Fruit fly (Drosophila melanogaster): Measurements from ENCODE around the gene CG2003.
A peak's percentile ranks its signal among the peaks of the same experiment; 100 is the strongest.

CG2003 gene

dm6 chr3R:31976784-31977183 lies 1.1 kb upstream of the CG2003 start:
- TF ChIP-seq CG15710 (tag; optimal IDR thresholded peaks at IDR 0.05) (no peak), CG8159 (tag; optimal IDR thresholded peaks at IDR 0.05) (no peak), Snoo (tag; optimal IDR thresholded peaks at IDR 0.05) (no peak), D1 (tag; optimal IDR thresholded peaks at IDR 0.05) (no peak), gl (tag; optimal IDR thresholded peaks at IDR 0.05) (no peak), fd96Ca (GFP tag; IDR thresholded peaks at IDR 0.05) (no peak), rn (GFP tag; IDR thresholded peaks at IDR 0.05) (no peak), CG9948 (tag; optimal IDR thresholded peaks at IDR 0.05) (no peak), CG13204 (GFP tag; optimal IDR thresholded peaks at IDR 0.05) (no peak), CG14655 (GFP tag; optimal IDR thresholded peaks at IDR 0.05) (no peak)

- TF ChIP-seq CG8159 (tag; optimal IDR thresholded peaks at IDR 0.05): peak; percentile 7
- no peak for TF ChIP-seq fd96Ca (GFP tag; IDR thresholded peaks at IDR 0.05)
Observed at dm6 chr3R:31978418-31978817, 497 bp downstream of the CG2003 start.

dm6 chr3R:31985603-31986002 lies 7.7 kb downstream of the CG2003 start:
- TF ChIP-seq CG13204 (GFP tag; optimal IDR thresholded peaks at IDR 0.05) (no peak), CG4496 (GFP tag; IDR thresholded peaks at IDR 0.05) (no peak; the same call in 2 of the 3 replicates), CG34367 (tag; optimal IDR thresholded peaks at IDR 0.05) (no peak), CG10348 (GFP tag; IDR thresholded peaks at IDR 0.05) (no peak)

- TF ChIP-seq CG12605 (GFP tag; IDR thresholded peaks at IDR 0.05) (no peak), EcR (GFP tag; optimal IDR thresholded peaks at IDR 0.05) (peak; percentile 57), CG4496 (GFP tag; IDR thresholded peaks at IDR 0.05) (no peak)
Observed at dm6 chr3R:31986775-31987349, 8.9 kb downstream of the CG2003 start.

DNA sequence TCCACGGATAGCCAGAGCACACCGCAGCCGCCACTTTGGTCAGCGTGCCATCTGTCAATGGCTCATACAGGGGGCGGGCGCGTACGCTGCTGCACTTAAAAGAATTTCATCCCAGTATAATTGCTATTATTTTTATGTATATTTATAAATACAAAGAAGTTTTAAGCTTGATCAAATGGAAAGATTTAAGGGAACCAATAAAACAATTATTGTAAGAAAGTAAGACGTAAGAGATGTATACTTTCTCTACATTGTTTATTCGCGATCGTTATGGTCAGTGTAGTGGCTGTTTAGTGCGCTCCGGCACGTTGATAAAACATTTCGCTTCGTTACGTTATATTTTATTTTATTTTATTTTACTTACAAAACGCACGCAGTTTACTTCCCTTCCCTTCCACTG lies 13.9 kb downstream of the CG2003 start:
- peak; percentile 77 for TF ChIP-seq CG15710 (tag; optimal IDR thresholded peaks at IDR 0.05)
- peak; percentile 61 for TF ChIP-seq Snoo (tag; optimal IDR thresholded peaks at IDR 0.05)
- no peak for TF ChIP-seq Ets98B (GFP tag; IDR thresholded peaks at IDR 0.05)
- no peak for TF ChIP-seq D1 (tag; optimal IDR thresholded peaks at IDR 0.05)
- peak; percentile 66 for TF ChIP-seq CG13204 (GFP tag; optimal IDR thresholded peaks at IDR 0.05)
- TF ChIP-seq CG34367 (tag; optimal IDR thresholded peaks at IDR 0.05): peak; percentile 47
- TF ChIP-seq CG8159 (tag; optimal IDR thresholded peaks at IDR 0.05): peak; percentile 76
- peak; percentile 61 for TF ChIP-seq CG9948 (tag; optimal IDR thresholded peaks at IDR 0.05)
- TF ChIP-seq CG4496 (GFP tag; IDR thresholded peaks at IDR 0.05): no peak
- peak; percentile 64 for TF ChIP-seq CG14655 (GFP tag; optimal IDR thresholded peaks at IDR 0.05)
- TF ChIP-seq rn (GFP tag; IDR thresholded peaks at IDR 0.05): no peak
- peak; percentile 23 for TF ChIP-seq EcR (GFP tag; optimal IDR thresholded peaks at IDR 0.05)
- TF ChIP-seq CG8301 (tag; optimal IDR thresholded peaks at IDR 0.05): peak; percentile 31
- TF ChIP-seq Pif1A (GFP tag; optimal IDR thresholded peaks at IDR 0.05): peak; percentile 34
- peak; percentile 64 for TF ChIP-seq CG17806 (tag; optimal IDR thresholded peaks at IDR 0.05)
- peak; percentile 67 for TF ChIP-seq Pif1B (GFP tag; optimal IDR thresholded peaks at IDR 0.05)

DNA sequence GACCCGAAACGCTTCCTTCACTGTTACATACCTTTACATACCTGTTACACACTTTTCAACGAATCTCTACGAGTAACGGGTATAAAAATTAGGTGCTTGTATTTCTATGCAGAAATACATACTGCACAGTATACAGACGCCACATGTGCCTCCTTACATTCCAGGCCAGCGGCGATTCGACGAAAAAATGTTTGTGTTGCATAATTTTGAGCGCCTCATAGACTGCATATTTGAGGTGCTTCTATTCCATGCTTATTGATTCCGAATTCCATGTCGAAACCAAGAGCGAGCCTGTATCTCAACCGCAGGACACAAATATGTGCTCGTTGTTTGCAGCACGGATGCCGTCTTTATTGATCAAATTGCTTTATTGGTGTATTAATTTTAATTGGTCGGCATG lies 28.4 kb downstream of the CG2003 start:
- TF ChIP-seq CG32121 (GFP tag; IDR thresholded peaks at IDR 0.05): no peak
- no peak for TF ChIP-seq CG13204 (GFP tag; optimal IDR thresholded peaks at IDR 0.05)
- no peak for TF ChIP-seq CG17806 (tag; optimal IDR thresholded peaks at IDR 0.05)

DNA sequence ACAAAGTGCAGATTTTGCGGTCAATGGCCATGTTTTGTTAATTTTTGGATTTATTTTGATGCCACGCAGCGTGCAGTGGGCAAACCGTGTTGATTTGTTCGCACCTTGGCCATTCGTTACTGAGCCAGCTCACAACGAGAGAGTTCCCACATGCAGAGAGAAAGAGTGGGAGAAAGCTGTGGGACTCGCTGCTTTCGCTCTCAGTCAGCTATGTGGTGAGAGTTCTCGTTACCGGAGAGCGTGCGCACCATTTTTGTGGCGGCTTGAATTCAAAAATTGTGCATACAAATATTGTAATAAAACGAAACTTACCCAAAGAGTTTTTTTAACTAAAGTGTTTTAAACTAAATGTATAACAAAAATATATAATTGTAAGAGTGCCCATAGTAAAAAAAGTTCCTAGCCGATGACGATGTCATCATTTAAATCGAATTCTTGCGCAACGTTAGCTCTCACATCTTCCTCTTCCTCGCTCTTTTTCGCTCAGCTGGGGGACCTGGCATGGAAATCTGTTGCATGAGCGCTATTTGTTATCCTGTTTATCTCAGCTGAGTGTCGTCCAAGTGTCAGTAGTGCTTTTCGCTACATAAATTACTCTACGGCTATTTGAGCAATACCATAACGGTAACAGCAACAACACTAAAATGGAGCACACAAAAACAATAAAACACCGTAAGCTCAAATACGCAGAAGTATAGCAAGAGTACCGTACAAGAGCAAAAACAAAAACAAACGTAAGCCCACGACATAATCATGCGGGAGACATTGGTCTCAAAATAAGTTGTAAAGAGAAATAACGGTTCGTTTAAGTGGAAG lies 37.7 kb downstream of the CG2003 start, which contains the start of gene heph:
heph (minus strand) TSS at position 121 of the 816 bp plus-strand sequence.
- TF ChIP-seq CG17806 (tag; optimal IDR thresholded peaks at IDR 0.05): no peak

- no peak for TF ChIP-seq CG8301 (tag; optimal IDR thresholded peaks at IDR 0.05)
- TF ChIP-seq CG15710 (tag; optimal IDR thresholded peaks at IDR 0.05): no peak
- TF ChIP-seq EcR (GFP tag; optimal IDR thresholded peaks at IDR 0.05): peak; percentile 83
Observed at dm6 chr3R:32022088-32022487, 44.2 kb downstream of the CG2003 start.
